Worm (Caenorhabditis elegans) whole organism, L1 larva: ENCODE measurements around the gene R13A1.3.

Experiments used
- Y116A8C.19 ChIP-seq: sonication (generic microtip); optimal IDR thresholded peaks from 2 replicates; lab custom pipeline; 2016; ENCODE audit warnings: missing compliant biosample characterization, missing genetic modification characterization, borderline replicate concordance
- aly-2 ChIP-seq: fragments of 150-350 bp; optimal IDR thresholded peaks from 2 replicates; lab custom pipeline; 2014; ENCODE audit warnings: missing biosample characterization, missing genetic modification characterization
- ama-1 ChIP-seq: fragments of 150-350 bp; optimal IDR thresholded peaks from 2 replicates; lab custom pipeline; 2014
- dpl-1 ChIP-seq, 3 experiments: fragments of 150-350 bp in 2 of 3; sonication (generic microtip) in 1 of 3; optimal IDR thresholded peaks; 2 replicates each; lab custom pipeline; 2014 to 2017; ENCODE audit warnings: missing biosample characterization in 3 of 3, missing genetic modification characterization in 3 of 3, missing genetic modification reagents in 3 of 3
- dsc-1 ChIP-seq: sonication (generic microtip); optimal IDR thresholded peaks from 2 replicates; lab custom pipeline; 2016; ENCODE audit warnings: mild to moderate bottlenecking, missing genetic modification characterization, missing compliant biosample characterization
- efl-1 ChIP-seq, 4 experiments: fragments of 150-350 bp; optimal IDR thresholded peaks in 3 of 4; peaks in 1 of 4; 1 replicate in 1 of 4; 2 replicates in 3 of 4; lab custom pipeline; 2014; ENCODE audit warnings: missing biosample characterization in 2 of 4, missing genetic modification characterization in 2 of 4, missing genetic modification reagents in 2 of 4
- elt-2 ChIP-seq: sonication (generic microtip); optimal IDR thresholded peaks from 2 replicates; lab custom pipeline; 2016; ENCODE audit warnings: missing genetic modification characterization, mild to moderate bottlenecking, inconsistent platforms, missing compliant biosample characterization, missing genetic modification reagents
- fkh-10 ChIP-seq: sonication (generic microtip); optimal IDR thresholded peaks from 2 replicates; lab custom pipeline; 2017; ENCODE audit warnings: missing biosample characterization, missing genetic modification reagents, missing genetic modification characterization
- fkh-8 ChIP-seq: sonication (generic microtip); optimal IDR thresholded peaks from 2 replicates; lab custom pipeline; 2016; ENCODE audit warnings: mild to moderate bottlenecking, missing genetic modification characterization, missing compliant biosample characterization
- fos-1 ChIP-seq: fragments of 150-350 bp; optimal IDR thresholded peaks from 2 replicates; lab custom pipeline; 2014; ENCODE audit warnings: missing biosample characterization, missing genetic modification characterization
- hlh-17 ChIP-seq: fragments of 200-800 bp; sonication (Bioruptor generic); optimal IDR thresholded peaks from 2 replicates; lab custom pipeline; 2018; ENCODE audit warnings: missing genetic modification characterization, mild to moderate bottlenecking, missing compliant biosample characterization, moderate library complexity, borderline replicate concordance
- hlh-4 ChIP-seq: sonication (generic microtip); optimal IDR thresholded peaks from 2 replicates; lab custom pipeline; 2016; ENCODE audit warnings: mild to moderate bottlenecking, missing genetic modification characterization, missing compliant biosample characterization
- hpl-2 ChIP-seq: fragments of 150-350 bp; optimal IDR thresholded peaks from 2 replicates; lab custom pipeline; 2014; ENCODE audit warnings: missing biosample characterization, missing genetic modification reagents, missing genetic modification characterization
- jun-1 ChIP-seq: fragments of 150-350 bp; optimal IDR thresholded peaks from 2 replicates; lab custom pipeline; 2014; ENCODE audit warnings: missing biosample characterization, missing genetic modification reagents, missing genetic modification characterization
- lin-15B ChIP-seq: fragments of 150-350 bp; sonication (generic microtip); optimal IDR thresholded peaks from 3 replicates; lab custom pipeline; 2014; ENCODE audit warnings: missing biosample characterization, missing genetic modification characterization
- lin-35 ChIP-seq, 2 experiments: fragments of 150-350 bp; optimal IDR thresholded peaks; 2 replicates each; lab custom pipeline; 2014; ENCODE audit warnings: missing biosample characterization in 2 of 2, missing genetic modification characterization in 2 of 2, missing genetic modification reagents in 2 of 2
- lin-39 ChIP-seq: fragments of 150-350 bp; optimal IDR thresholded peaks from 2 replicates; lab custom pipeline; 2014; ENCODE audit warnings: missing biosample characterization, missing genetic modification reagents, missing genetic modification characterization
- lir-3 ChIP-seq: sonication (generic microtip); optimal IDR thresholded peaks from 2 replicates; lab custom pipeline; 2016; ENCODE audit warnings: mild to moderate bottlenecking, missing genetic modification characterization, moderate library complexity, missing compliant biosample characterization; ENCODE audit not compliant: poor library complexity
- lsy-2 ChIP-seq, 2 experiments: fragments of 150-350 bp; optimal IDR thresholded peaks; 2 replicates each; lab custom pipeline; 2014; ENCODE audit warnings: missing biosample characterization in 2 of 2, missing genetic modification characterization in 2 of 2
- mdl-1 ChIP-seq, 2 experiments: fragments of 150-350 bp; optimal IDR thresholded peaks; 2 replicates each; lab custom pipeline; 2014 to 2017; ENCODE audit warnings: missing biosample characterization in 2 of 2, missing genetic modification characterization in 2 of 2, inconsistent platforms in 1 of 2
- nhr-11 ChIP-seq: fragments of 150-350 bp; optimal IDR thresholded peaks from 2 replicates; lab custom pipeline; 2014; ENCODE audit warnings: missing biosample characterization, missing genetic modification characterization
- nhr-28 ChIP-seq: fragments of 150-350 bp; optimal IDR thresholded peaks from 2 replicates; lab custom pipeline; 2014; ENCODE audit warnings: missing biosample characterization, missing genetic modification characterization
- nhr-47 ChIP-seq: sonication (generic microtip); optimal IDR thresholded peaks from 2 replicates; lab custom pipeline; 2016; ENCODE audit warnings: mild to moderate bottlenecking, missing genetic modification characterization, moderate library complexity, missing compliant biosample characterization
- nhr-71 ChIP-seq: sonication (generic microtip); optimal IDR thresholded peaks from 2 replicates; lab custom pipeline; 2016; ENCODE audit warnings: mild to moderate bottlenecking, missing genetic modification characterization, moderate library complexity, missing compliant biosample characterization
- nhr-77 ChIP-seq: fragments of 150-350 bp; optimal IDR thresholded peaks from 2 replicates; lab custom pipeline; 2014; ENCODE audit warnings: missing biosample characterization, missing genetic modification characterization
- pag-3 ChIP-seq: sonication (generic microtip); optimal IDR thresholded peaks from 2 replicates; lab custom pipeline; 2017; ENCODE audit warnings: missing genetic modification characterization, mild to moderate bottlenecking, missing compliant biosample characterization, antibody characterized with exemption, borderline replicate concordance; ENCODE audit not compliant: insufficient read depth
- pax-3 ChIP-seq: fragments of 200-800 bp; sonication (Bioruptor generic); optimal IDR thresholded peaks from 2 replicates; lab custom pipeline; 2018; ENCODE audit warnings: mild to moderate bottlenecking, missing genetic modification characterization, moderate library complexity, missing compliant biosample characterization
- pqm-1 ChIP-seq: sonication (generic microtip); optimal IDR thresholded peaks from 3 replicates; lab custom pipeline; 2017; ENCODE audit warnings: missing biosample characterization, missing genetic modification characterization
- skn-1 ChIP-seq: fragments of 150-350 bp; optimal IDR thresholded peaks from 2 replicates; lab custom pipeline; 2014; ENCODE audit warnings: missing biosample characterization, missing genetic modification characterization
- sptf-1 ChIP-seq: fragments of 150-350 bp; optimal IDR thresholded peaks from 2 replicates; lab custom pipeline; 2014; ENCODE audit warnings: missing biosample characterization, missing genetic modification characterization
- tlp-1 ChIP-seq: fragments of 150-350 bp; optimal IDR thresholded peaks from 2 replicates; lab custom pipeline; 2014; ENCODE audit warnings: missing biosample characterization, missing genetic modification characterization
- unc-30 ChIP-seq: sonication (generic microtip); optimal IDR thresholded peaks from 2 replicates; lab custom pipeline; 2017; ENCODE audit warnings: missing biosample characterization, missing genetic modification characterization
- unc-86 ChIP-seq: sonication (generic microtip); optimal IDR thresholded peaks from 2 replicates; lab custom pipeline; 2016; ENCODE audit warnings: missing genetic modification characterization, missing compliant biosample characterization
- vab-15 ChIP-seq: sonication (generic microtip); optimal IDR thresholded peaks from 2 replicates; lab custom pipeline; 2017; ENCODE audit warnings: missing genotype, mild to moderate bottlenecking, missing genetic modification characterization, missing compliant biosample characterization
- zag-1 ChIP-seq: fragments of 150-350 bp; optimal IDR thresholded peaks from 2 replicates; lab custom pipeline; 2014; ENCODE audit warnings: missing biosample characterization, missing genetic modification characterization
- zip-4 ChIP-seq: fragments of 200-800 bp; sonication (Bioruptor generic); optimal IDR thresholded peaks from 2 replicates; lab custom pipeline; 2018; ENCODE audit warnings: mild to moderate bottlenecking, missing genetic modification characterization, moderate library complexity, missing compliant biosample characterization

The R13A1.3 gene

ce11 chrIV:7203696-7204095 lies at the start of gene R13A1.3:
Gene R13A1.3, plus strand, starts transcription at chrIV:7203996.
- TF ChIP-seq efl-1 (optimal IDR thresholded peaks at IDR 0.05; lab: Kevin White, UChicago), result no peak
- TF ChIP-seq efl-1 (GFP tag; optimal IDR thresholded peaks at IDR 0.05 in 1 of 2; lab: Kevin White, UChicago), result no peak
- no peak for TF ChIP-seq Y116A8C.19
- TF ChIP-seq dpl-1 (GFP tag; optimal IDR thresholded peaks at IDR 0.05; lab: Kevin White, UChicago), result no peak
- TF ChIP-seq jun-1 (tag; lab: Kevin White, UChicago), result no peak
- no peak for TF ChIP-seq hlh-4 (tag; lab: Kevin White, UChicago)
- TF ChIP-seq aly-2 (tag; lab: Kevin White, UChicago), result no peak
- no peak for TF ChIP-seq tlp-1 (tag; lab: Kevin White, UChicago)
- TF ChIP-seq nhr-77 (tag; lab: Kevin White, UChicago), result no peak

ce11 chrIV:7154356-7154755 lies 49.4 kb upstream of the R13A1.3 start, which contains the start of gene C34D4.2:
Gene C34D4.2, plus strand, starts transcription at chrIV:7154656.
- no peak for TF ChIP-seq hpl-2 (GFP tag; lab: Kevin White, UChicago)
- no peak for TF ChIP-seq ama-1 (lab: Kevin White, UChicago)
- TF ChIP-seq aly-2 (tag; lab: Kevin White, UChicago), result no peak
- no peak for TF ChIP-seq fos-1 (tag; lab: Kevin White, UChicago)
- no peak for TF ChIP-seq vab-15
- TF ChIP-seq sptf-1 (tag; lab: Kevin White, UChicago), result no peak
- TF ChIP-seq lin-35 (GFP tag; optimal IDR thresholded peaks at IDR 0.05; lab: Kevin White, UChicago), result no peak

DNA sequence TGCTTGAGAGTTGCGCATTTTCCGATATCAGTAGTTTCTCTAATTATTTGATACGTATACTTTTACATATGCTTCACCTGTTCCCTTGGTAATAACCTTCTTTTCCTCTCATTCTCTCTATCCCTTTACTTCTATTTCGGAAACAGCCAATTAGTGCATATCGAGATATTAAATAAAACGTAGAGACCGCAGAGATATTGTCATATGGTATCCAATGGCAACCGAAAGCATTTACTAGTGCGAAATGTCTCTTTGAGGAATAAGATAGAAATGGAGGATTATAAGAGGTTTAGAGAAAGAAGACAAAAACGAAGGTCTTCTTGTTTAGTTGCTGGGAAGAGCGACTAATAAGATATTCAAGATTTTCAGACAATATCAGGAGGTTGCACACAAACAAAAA lies 47.4 kb upstream of the R13A1.3 start, which contains the start of gene maph-9:
TSS of gene maph-9 (plus strand) at position 273 of the 400 bp plus-strand sequence.
- TF ChIP-seq fos-1 (tag; lab: Kevin White, UChicago) (no peak), fkh-10 (no peak), skn-1 (no peak), lsy-2 (tag; optimal IDR thresholded peaks at IDR 0.05; lab: Kevin White, UChicago) (peak in 1 of 2 experiments; percentile 39), dsc-1 (tag; lab: Kevin White, UChicago) (peak; percentile 50), fkh-8 (tag; lab: Kevin White, UChicago) (peak; percentile 95), efl-1 (optimal IDR thresholded peaks at IDR 0.05; lab: Kevin White, UChicago) (no peak), efl-1 (GFP tag; optimal IDR thresholded peaks at IDR 0.05 in 1 of 2; lab: Kevin White, UChicago) (peak in 1 of 2 experiments; percentile 64), nhr-71 (tag; lab: Kevin White, UChicago) (peak; percentile 49), nhr-47 (tag; lab: Kevin White, UChicago) (peak; percentile 39)

DNA sequence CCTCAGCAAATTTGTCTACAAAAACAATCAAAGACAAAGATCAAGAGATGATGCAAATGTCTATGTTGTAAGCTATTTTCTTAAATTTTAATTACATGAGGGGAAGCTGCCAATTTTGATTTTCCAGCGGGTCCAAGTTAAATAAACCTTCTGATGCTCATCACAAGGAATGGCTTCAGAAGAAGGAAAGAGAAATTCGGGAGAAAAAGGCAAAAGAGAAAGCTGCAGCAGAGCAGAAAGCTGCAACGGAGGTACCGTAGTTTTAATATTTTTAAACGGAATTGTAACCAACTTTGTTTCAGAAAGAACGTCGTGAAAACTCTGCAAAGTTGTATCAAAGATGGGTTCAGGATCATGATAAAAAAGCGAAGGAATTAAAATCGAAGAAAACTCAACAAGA lies 45.6 kb upstream of the R13A1.3 start:
- TF ChIP-seq unc-86 (tag; lab: Kevin White, UChicago), result no peak
- no peak for TF ChIP-seq pag-3
- no peak for TF ChIP-seq elt-2 (tag; lab: Kevin White, UChicago)
- no peak for TF ChIP-seq nhr-11 (tag; lab: Kevin White, UChicago)
- no peak for TF ChIP-seq zip-4
- no peak for TF ChIP-seq pax-3
- TF ChIP-seq mdl-1 (tag; optimal IDR thresholded peaks at IDR 0.05; lab: Kevin White, UChicago), result no peak
- no peak for TF ChIP-seq lin-15B
- no peak for TF ChIP-seq pqm-1 (tag; lab: Kevin White, UChicago)
- no peak for TF ChIP-seq zag-1 (tag; lab: Kevin White, UChicago)
- no peak for TF ChIP-seq lir-3 (tag; lab: Kevin White, UChicago)
- no peak for TF ChIP-seq dsc-1 (tag; lab: Kevin White, UChicago)
- no peak for TF ChIP-seq lin-39 (tag; lab: Kevin White, UChicago)
- TF ChIP-seq, all 84 proteins: peak for 0

DNA sequence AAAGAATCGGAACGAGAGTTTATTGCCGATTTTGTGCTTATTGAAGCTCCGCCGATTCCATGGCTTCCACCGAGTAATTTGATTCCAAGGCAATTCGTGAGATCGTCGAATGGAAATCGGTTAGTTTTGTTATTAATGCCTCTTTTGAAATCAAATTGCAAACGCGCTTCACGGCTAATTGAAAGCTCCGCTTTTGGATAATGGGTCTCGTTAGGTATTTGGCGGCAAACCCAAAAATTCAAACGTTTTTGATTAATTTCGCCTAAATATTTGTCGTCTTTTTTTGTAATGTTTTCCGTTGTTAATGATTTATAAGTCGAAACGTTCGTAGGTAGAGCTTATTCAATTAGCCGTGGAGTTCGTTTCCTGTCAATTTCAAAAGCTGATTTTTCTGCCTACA lies 44.2 kb upstream of the R13A1.3 start:
- TF ChIP-seq efl-1 (optimal IDR thresholded peaks at IDR 0.05; lab: Kevin White, UChicago) (peak in 1 of 2 experiments; percentile 92), efl-1 (GFP tag; optimal IDR thresholded peaks at IDR 0.05 in 1 of 2; lab: Kevin White, UChicago) (no peak), lsy-2 (tag; optimal IDR thresholded peaks at IDR 0.05; lab: Kevin White, UChicago) (no peak), nhr-77 (tag; lab: Kevin White, UChicago) (no peak), hlh-17 (GFP tag; lab: Kevin White, UChicago) (no peak), nhr-28 (tag; lab: Kevin White, UChicago) (no peak), tlp-1 (tag; lab: Kevin White, UChicago) (no peak), unc-30 (tag; lab: Kevin White, UChicago) (no peak)
